Worm (Caenorhabditis elegans) whole organism, young adult: Measurements from ENCODE around the gene B0024.15.
A peak's percentile ranks its signal among the peaks of the same experiment; 100 is the strongest.

Source experiments
- B0035.1 ChIP-seq: sonication (generic microtip); optimal IDR thresholded peaks from 2 replicates; lab custom pipeline; 2016; ENCODE audit warnings: missing genetic modification characterization, mild to moderate bottlenecking, missing compliant biosample characterization, missing genotype, missing genetic modification reagents
- B0336.3 ChIP-seq: fragments of 200-800 bp; sonication (Bioruptor generic); IDR thresholded peaks from 2 replicates; pipeline ENCODE4 v1.3.6; 2022; ENCODE audit warnings: missing genetic modification characterization, missing compliant biosample characterization
- C06A6.2 ChIP-seq: fragments of 200-800 bp; sonication (Bioruptor generic); conservative IDR thresholded peaks from 2 replicates; pipeline ENCODE4 v1.3.6; 2022; ENCODE audit warnings: missing genetic modification characterization, missing compliant biosample characterization
- F37B4.10 ChIP-seq: fragments of 200-800 bp; sonication (Bioruptor generic); IDR thresholded peaks from 2 replicates; pipeline ENCODE4 v1.3.6; 2022; ENCODE audit warnings: missing genetic modification characterization, missing compliant biosample characterization
- F57C9.4 ChIP-seq: sonication (generic microtip); optimal IDR thresholded peaks from 2 replicates; lab custom pipeline; 2017; ENCODE audit warnings: mild to moderate bottlenecking, missing genetic modification characterization, missing compliant biosample characterization
- K11D2.4 ChIP-seq: fragments of 200-800 bp; sonication (Bioruptor generic); IDR thresholded peaks from 2 replicates; pipeline ENCODE4 v1.3.6; 2022; ENCODE audit warnings: missing genetic modification reagents, missing genetic modification characterization, missing compliant biosample characterization
- Y79H2A.3 ChIP-seq: fragments of 200-800 bp; sonication (Bioruptor generic); conservative IDR thresholded peaks from 2 replicates; pipeline ENCODE4 v1.3.6; 2022; ENCODE audit warnings: missing genetic modification reagents, missing genetic modification characterization, missing compliant biosample characterization
- ZK185.1 ChIP-seq: sonication (generic microtip); optimal IDR thresholded peaks from 2 replicates; lab custom pipeline; 2016; ENCODE audit warnings: mild to moderate bottlenecking, missing genetic modification characterization, missing compliant biosample characterization; ENCODE audit not compliant: poor library complexity, severe bottlenecking
- akir-1 ChIP-seq: fragments of 200-800 bp; sonication (Bioruptor generic); optimal IDR thresholded peaks from 2 replicates; lab custom pipeline; 2018; ENCODE audit warnings: mild to moderate bottlenecking, missing genetic modification characterization, moderate library complexity, missing compliant biosample characterization
- atf-7 ChIP-seq: sonication (generic microtip); optimal IDR thresholded peaks from 2 replicates; lab custom pipeline; 2017; ENCODE audit warnings: mild to moderate bottlenecking, missing genetic modification characterization, missing compliant biosample characterization
- cebp-1 ChIP-seq, 2 experiments: fragments of 200-800 bp in 1 of 2; sonication (Bioruptor generic) in 1 of 2; sonication (generic microtip) in 1 of 2; IDR thresholded peaks in 1 of 2; optimal IDR thresholded peaks in 1 of 2; 2 replicates each; pipeline versions ENCODE4 v1.3.6 to Lab custom; 2017 to 2022; ENCODE audit warnings: missing compliant biosample characterization in 2 of 2, missing genetic modification characterization in 2 of 2, mild to moderate bottlenecking in 1 of 2, missing genetic modification reagents in 1 of 2, moderate library complexity in 1 of 2
- ceh-40 ChIP-seq: fragments of 200-800 bp; sonication (Bioruptor generic); IDR thresholded peaks from 2 replicates; pipeline ENCODE4 v1.3.6; 2022; ENCODE audit warnings: missing genetic modification characterization, missing compliant biosample characterization
- dox-1 ChIP-seq: fragments of 200-800 bp; sonication (Bioruptor generic); IDR thresholded peaks from 2 replicates; pipeline ENCODE4 v1.3.6; 2022; ENCODE audit warnings: missing genetic modification reagents, missing genetic modification characterization, missing compliant biosample characterization
- dpl-1 ChIP-seq: fragments of 150-350 bp; optimal IDR thresholded peaks from 2 replicates; lab custom pipeline; 2014; ENCODE audit warnings: missing biosample characterization, missing genetic modification reagents, missing genetic modification characterization
- egl-44 ChIP-seq: fragments of 200-800 bp; sonication (Bioruptor generic); IDR thresholded peaks from 2 replicates; pipeline ENCODE4 v1.3.6; 2022; ENCODE audit warnings: missing genetic modification reagents, missing genetic modification characterization, missing compliant biosample characterization
- egrh-3 ChIP-seq: fragments of 200-800 bp; sonication (Bioruptor generic); IDR thresholded peaks from 2 replicates; pipeline ENCODE4 v1.3.6; 2022; ENCODE audit warnings: missing genetic modification reagents, missing genetic modification characterization, missing compliant biosample characterization
- ets-4 ChIP-seq: fragments of 200-800 bp; sonication (Bioruptor generic); optimal IDR thresholded peaks from 2 replicates; lab custom pipeline; 2018; ENCODE audit warnings: mild to moderate bottlenecking, missing genetic modification characterization, missing compliant biosample characterization
- gei-17 ChIP-seq: fragments of 200-800 bp; sonication (Bioruptor generic); optimal IDR thresholded peaks from 2 replicates; lab custom pipeline; 2018; ENCODE audit warnings: mild to moderate bottlenecking, missing genetic modification characterization, missing compliant biosample characterization
- let-526 ChIP-seq: fragments of 200-800 bp; sonication (Bioruptor generic); IDR thresholded peaks from 2 replicates; pipeline ENCODE4 v1.3.6; 2022; ENCODE audit warnings: missing genetic modification reagents, missing genetic modification characterization, missing compliant biosample characterization
- let-607 ChIP-seq, 2 experiments: fragments of 200-800 bp in 1 of 2; sonication (Bioruptor generic) in 1 of 2; sonication (generic microtip) in 1 of 2; optimal IDR thresholded peaks; 2 replicates each; lab custom pipeline; 2016 to 2018; ENCODE audit warnings: mild to moderate bottlenecking in 2 of 2, missing compliant biosample characterization in 2 of 2, missing genetic modification characterization in 2 of 2, moderate library complexity in 2 of 2, missing genotype in 1 of 2
- lin-26 ChIP-seq: fragments of 200-800 bp; sonication (Bioruptor generic); IDR thresholded peaks from 2 replicates; pipeline ENCODE4 v1.3.6; 2022; ENCODE audit warnings: missing genetic modification reagents, missing genetic modification characterization, missing compliant biosample characterization
- lin-40 ChIP-seq: sonication (generic microtip); optimal IDR thresholded peaks from 2 replicates; lab custom pipeline; 2016; ENCODE audit warnings: missing genetic modification characterization, mild to moderate bottlenecking, missing compliant biosample characterization, missing genotype, missing genetic modification reagents
- lin-54 ChIP-seq: fragments of 200-800 bp; sonication (Bioruptor generic); optimal IDR thresholded peaks from 2 replicates; lab custom pipeline; 2018; ENCODE audit warnings: mild to moderate bottlenecking, missing genetic modification characterization, missing compliant biosample characterization
- madf-10 ChIP-seq: sonication (generic microtip); optimal IDR thresholded peaks from 2 replicates; lab custom pipeline; 2016; ENCODE audit warnings: mild to moderate bottlenecking, missing genetic modification characterization, missing compliant biosample characterization
- madf-3 ChIP-seq: fragments of 200-800 bp; sonication (Bioruptor generic); IDR thresholded peaks from 2 replicates; pipeline ENCODE4 v1.3.6; 2022; ENCODE audit warnings: missing genetic modification reagents, missing genetic modification characterization, missing compliant biosample characterization
- madf-6 ChIP-seq: fragments of 200-800 bp; sonication (Bioruptor generic); IDR thresholded peaks from 2 replicates; pipeline ENCODE4 v1.3.6; 2022; ENCODE audit warnings: missing genetic modification reagents, missing genetic modification characterization, missing compliant biosample characterization
- mel-28 ChIP-seq: sonication (generic microtip); optimal IDR thresholded peaks from 2 replicates; lab custom pipeline; 2016; ENCODE audit warnings: borderline replicate concordance, mild to moderate bottlenecking, missing genetic modification characterization, missing compliant biosample characterization
- mxl-1 ChIP-seq: sonication (generic microtip); optimal IDR thresholded peaks from 2 replicates; lab custom pipeline; 2016; ENCODE audit warnings: missing genetic modification characterization, missing compliant biosample characterization
- nfya-2 ChIP-seq: fragments of 200-800 bp; sonication (Bioruptor generic); IDR thresholded peaks from 2 replicates; pipeline ENCODE4 v1.3.6; 2022; ENCODE audit warnings: missing genetic modification reagents, missing genetic modification characterization, missing compliant biosample characterization
- nhr-80 ChIP-seq: sonication (generic microtip); optimal IDR thresholded peaks from 2 replicates; lab custom pipeline; 2016; ENCODE audit warnings: missing genetic modification characterization, missing compliant biosample characterization
- nhr-90 ChIP-seq: sonication (generic microtip); optimal IDR thresholded peaks from 2 replicates; lab custom pipeline; 2016; ENCODE audit warnings: missing genotype, mild to moderate bottlenecking, missing genetic modification characterization, missing compliant biosample characterization
- pha-4 ChIP-seq: fragments of 150-350 bp; sonication (generic microtip); optimal IDR thresholded peaks from 2 replicates; lab custom pipeline; 2014; ENCODE audit warnings: missing biosample characterization, missing genetic modification reagents, missing genetic modification characterization
- rcor-1 ChIP-seq: fragments of 200-800 bp; sonication (Bioruptor generic); IDR thresholded peaks from 2 replicates; pipeline ENCODE4 v1.3.6; 2022; ENCODE audit warnings: missing genetic modification reagents, missing genetic modification characterization, missing compliant biosample characterization
- rpc-1 ChIP-seq, 2 experiments: fragments of 150-350 bp in 1 of 2; sonication (generic microtip) in 1 of 2; optimal IDR thresholded peaks; 2 replicates each; lab custom pipeline; 2014 to 2018; ENCODE audit warnings: missing biosample characterization in 1 of 2, missing genetic modification characterization in 1 of 2, missing genetic modification reagents in 1 of 2, missing genotype in 1 of 2
- sea-2 ChIP-seq: fragments of 200-800 bp; sonication (Bioruptor generic); IDR thresholded peaks from 2 replicates; pipeline ENCODE4 v1.3.6; 2022; ENCODE audit warnings: missing genetic modification characterization, missing compliant biosample characterization
- snpc-3.4 ChIP-seq: sonication (generic microtip); optimal IDR thresholded peaks from 2 replicates; lab custom pipeline; 2017; ENCODE audit warnings: missing genetic modification characterization, mild to moderate bottlenecking, missing compliant biosample characterization, antibody characterized with exemption, moderate library complexity, missing genotype, missing genetic modification reagents
- sptf-2 ChIP-seq: fragments of 200-800 bp; sonication (Bioruptor generic); optimal IDR thresholded peaks from 2 replicates; lab custom pipeline; 2018; ENCODE audit warnings: mild to moderate bottlenecking, missing genetic modification characterization, missing compliant biosample characterization
- tbp1 ChIP-seq: fragments of 200-800 bp; sonication (Bioruptor generic); optimal IDR thresholded peaks from 2 replicates; lab custom pipeline; 2018; ENCODE audit warnings: mild to moderate bottlenecking, missing genetic modification characterization, missing compliant biosample characterization
- unc-130 ChIP-seq: sonication (generic microtip); optimal IDR thresholded peaks from 2 replicates; lab custom pipeline; 2016; ENCODE audit warnings: missing genetic modification reagents, missing genetic modification characterization, missing compliant biosample characterization
- unc-62 ChIP-seq: fragments of 150-350 bp; optimal IDR thresholded peaks from 2 replicates; lab custom pipeline; 2014; ENCODE audit warnings: missing biosample characterization, missing genetic modification reagents, missing genetic modification characterization
- ztf-22 ChIP-seq: fragments of 200-800 bp; sonication (Bioruptor generic); optimal IDR thresholded peaks from 2 replicates; lab custom pipeline; 2018; ENCODE audit warnings: mild to moderate bottlenecking, missing genetic modification characterization, moderate library complexity, missing compliant biosample characterization

Gene B0024.15

ce11 chrV:10323537-10323936 lies 33.7 kb downstream of the B0024.15 start:
- TF ChIP-seq ceh-40 (GFP tag; lab: Robert Waterston, UW): no peak
- TF ChIP-seq madf-10 (tag; lab: Kevin White, UChicago): no peak
- TF ChIP-seq snpc-3.4 (tag; lab: Kevin White, UChicago): no peak
- no peak for TF ChIP-seq unc-130 (GFP tag; lab: Kevin White, UChicago)
- TF ChIP-seq B0336.3 (GFP tag; lab: Robert Waterston, UW): no peak
- TF ChIP-seq tbp1 (GFP tag; lab: Kevin White, UChicago): no peak
- TF ChIP-seq let-526 (GFP tag; lab: Robert Waterston, UW): no peak
- no peak for TF ChIP-seq F57C9.4 (tag; lab: Kevin White, UChicago)
- TF ChIP-seq ZK185.1 (tag; lab: Kevin White, UChicago): no peak
- no peak for TF ChIP-seq nfya-2 (GFP tag; lab: Robert Waterston, UW)
- TF ChIP-seq B0035.1 (tag; lab: Kevin White, UChicago): no peak
- no peak for TF ChIP-seq lin-54 (GFP tag; lab: Kevin White, UChicago)
- TF ChIP-seq pha-4 (tag; lab: Kevin White, UChicago): no peak
- TF ChIP-seq sea-2 (GFP tag; lab: Robert Waterston, UW): no peak
- TF ChIP-seq F37B4.10 (GFP tag; lab: Robert Waterston, UW): no peak
- TF ChIP-seq cebp-1 (GFP tag; IDR thresholded peaks at IDR 0.05; lab: Robert Waterston, UW): no peak
- no peak for TF ChIP-seq cebp-1 (tag; optimal IDR thresholded peaks at IDR 0.05; lab: Kevin White, UChicago)
- no peak for TF ChIP-seq lin-26 (GFP tag; lab: Robert Waterston, UW)
- no peak for TF ChIP-seq K11D2.4 (GFP tag; lab: Robert Waterston, UW)
- no peak for TF ChIP-seq rcor-1 (GFP tag; lab: Robert Waterston, UW)
- TF ChIP-seq, all 124 proteins: peak for 0

DNA sequence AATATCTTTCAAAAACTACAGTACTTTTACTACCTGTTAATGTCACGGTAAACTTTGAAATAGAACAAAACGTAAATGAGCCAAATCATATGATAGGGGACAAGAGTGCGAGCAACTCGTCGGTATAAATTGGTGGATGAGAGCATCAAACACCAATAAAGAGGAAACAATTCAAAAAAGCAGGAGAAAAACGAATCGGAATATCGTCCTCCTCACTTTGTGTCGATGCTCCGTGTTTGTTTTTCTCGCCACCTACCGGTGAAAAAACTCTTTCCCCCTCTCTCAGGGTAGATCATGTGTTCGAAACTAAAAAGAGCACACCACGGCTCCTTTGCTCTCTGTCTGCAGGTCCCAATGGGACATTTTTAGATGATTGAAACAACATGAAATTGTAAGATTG lies 38.2 kb downstream of the B0024.15 start:
- no peak for TF ChIP-seq tbp1 (GFP tag; lab: Kevin White, UChicago)
- TF ChIP-seq F57C9.4 (tag; lab: Kevin White, UChicago): no peak
- no peak for TF ChIP-seq lin-40 (tag; lab: Kevin White, UChicago)
- no peak for TF ChIP-seq Y79H2A.3 (GFP tag; lab: Robert Waterston, UW)
- no peak for TF ChIP-seq egrh-3 (GFP tag; lab: Robert Waterston, UW)
- TF ChIP-seq dpl-1 (GFP tag; lab: Kevin White, UChicago): no peak
- TF ChIP-seq akir-1 (GFP tag; lab: Kevin White, UChicago): no peak
- no peak for TF ChIP-seq rpc-1 (optimal IDR thresholded peaks at IDR 0.05; lab: Kevin White, UChicago)
- TF ChIP-seq rpc-1 (tag; optimal IDR thresholded peaks at IDR 0.05; lab: Kevin White, UChicago): no peak
- TF ChIP-seq mxl-1 (tag; lab: Kevin White, UChicago): no peak

- TF ChIP-seq madf-3 (GFP tag; lab: Robert Waterston, UW) (0 out of 2 replicates have a peak, but pooled peaks have one; percentile 22), sptf-2 (no peak)
Observed at ce11 chrV:10332012-10332411, 42.2 kb downstream of the B0024.15 start, which contains the start of gene crm-1. crm-1 (minus strand) TSS chrV:10332112.

DNA sequence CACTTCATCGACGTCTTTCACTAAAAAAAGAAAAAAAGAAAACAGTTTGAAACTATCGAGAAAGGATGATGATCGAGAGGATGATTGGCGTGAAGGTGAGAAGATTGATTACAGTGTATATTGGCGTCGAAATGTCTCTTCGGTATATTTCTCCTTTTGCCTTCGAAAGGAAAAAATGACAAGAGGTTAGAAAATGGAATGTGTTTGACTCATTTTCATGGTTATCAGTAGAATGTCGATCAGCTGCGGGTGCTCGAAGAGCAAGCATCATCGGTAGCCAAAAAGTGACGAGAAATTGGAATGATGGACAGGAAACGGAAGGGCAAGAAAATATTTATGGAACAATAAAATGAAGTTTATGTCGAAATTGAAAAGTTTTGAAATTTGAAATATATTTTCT lies 44.0 kb downstream of the B0024.15 start:
- TF ChIP-seq unc-130 (GFP tag; lab: Kevin White, UChicago): no peak
- TF ChIP-seq madf-6 (GFP tag; lab: Robert Waterston, UW): no peak
- TF ChIP-seq nhr-80 (tag; lab: Kevin White, UChicago): peak; percentile 97
- TF ChIP-seq dox-1 (GFP tag; lab: Robert Waterston, UW): peak; percentile 17; the same call in 1 of the 2 replicates
- TF ChIP-seq let-607 (tag; optimal IDR thresholded peaks at IDR 0.05; lab: Kevin White, UChicago): peak; percentile 33 to 43
- TF ChIP-seq nhr-90 (tag; lab: Kevin White, UChicago): peak; percentile 17
- TF ChIP-seq atf-7 (tag; lab: Kevin White, UChicago): peak; percentile 78
- TF ChIP-seq ets-4 (GFP tag; lab: Kevin White, UChicago): peak; percentile 60
- no peak for TF ChIP-seq mel-28 (tag; lab: Kevin White, UChicago)
- TF ChIP-seq tbp1 (GFP tag; lab: Kevin White, UChicago): peak; percentile 6
- TF ChIP-seq ztf-22 (GFP tag; lab: Kevin White, UChicago): peak; percentile 63
- no peak for TF ChIP-seq cebp-1 (GFP tag; IDR thresholded peaks at IDR 0.05; lab: Robert Waterston, UW)
- peak; percentile 57 for TF ChIP-seq cebp-1 (tag; optimal IDR thresholded peaks at IDR 0.05; lab: Kevin White, UChicago)
- TF ChIP-seq unc-62 (GFP tag; lab: Kevin White, UChicago): peak; percentile 71
- TF ChIP-seq madf-10 (tag; lab: Kevin White, UChicago): no peak
- no peak for TF ChIP-seq dpl-1 (GFP tag; lab: Kevin White, UChicago)
- TF ChIP-seq C06A6.2 (GFP tag; lab: Robert Waterston, UW): 0 out of 2 replicates have a peak, but pooled peaks have one; percentile 11
- 0 out of 2 replicates have a peak, but pooled peaks have one; percentile 17 for TF ChIP-seq egl-44 (GFP tag; lab: Robert Waterston, UW)
- no peak for TF ChIP-seq gei-17 (GFP tag; lab: Kevin White, UChicago)
- TF ChIP-seq, all 124 proteins: peak for 12
